Worm (Caenorhabditis elegans) whole organism, L3 larva: ENCODE results near the gene srx-84.

Experiments
- elt-2 ChIP-seq: sonication (generic microtip); optimal IDR thresholded peaks from 2 replicates; lab custom pipeline; 2016; ENCODE audit warnings: missing genetic modification reagents, mild to moderate bottlenecking, missing genetic modification characterization, missing compliant biosample characterization
- nfya-1 ChIP-seq: sonication (generic microtip); optimal IDR thresholded peaks from 2 replicates; lab custom pipeline; 2017; ENCODE audit warnings: missing genetic modification characterization, mild to moderate bottlenecking, missing compliant biosample characterization, antibody characterized with exemption, moderate library complexity; ENCODE audit not compliant: insufficient read depth
- nhr-11 ChIP-seq: fragments of 150-350 bp; optimal IDR thresholded peaks from 2 replicates; lab custom pipeline; 2014; ENCODE audit warnings: missing biosample characterization, missing genetic modification characterization
- nhr-67 ChIP-seq: fragments of 150-350 bp; optimal IDR thresholded peaks from 2 replicates; lab custom pipeline; 2014; ENCODE audit warnings: missing biosample characterization, missing genetic modification characterization
- tbx-2 ChIP-seq: sonication (generic microtip); optimal IDR thresholded peaks from 2 replicates; lab custom pipeline; 2016; ENCODE audit warnings: mild to moderate bottlenecking, missing genetic modification characterization, missing compliant biosample characterization
- unc-39 ChIP-seq: sonication (generic microtip); optimal IDR thresholded peaks from 4 replicates; lab custom pipeline; 2017; ENCODE audit warnings: missing biosample characterization, missing genetic modification characterization
- ztf-4 ChIP-seq: fragments of 150-350 bp; optimal IDR thresholded peaks from 2 replicates; lab custom pipeline; 2014; ENCODE audit warnings: missing biosample characterization, missing genetic modification characterization

ce11 chrV:11585122-11585521, 13.8 kb upstream of the srx-84 start:
- TF ChIP-seq tbx-2 (tag; lab: Kevin White, UChicago) (no peak), nhr-11 (no peak), ztf-4 (tag; lab: Kevin White, UChicago) (no peak), unc-39 (tag; lab: Kevin White, UChicago) (no peak), nfya-1 (tag; lab: Kevin White, UChicago) (peak; percentile 5), nhr-67 (tag; lab: Kevin White, UChicago) (no peak), elt-2 (tag; lab: Kevin White, UChicago) (peak; percentile 16)
